Fruit fly (Drosophila melanogaster): ENCODE measurements around the gene His4r.
A peak's percentile ranks its signal among the peaks of the same experiment; 100 is the strongest.

His4r gene

dm6 chr3R:14654976-14655896 is 29.7 kb downstream of the His4r start (continued):
- peak; percentile 86 for TF ChIP-seq eyg (GFP tag; optimal IDR thresholded peaks at IDR 0.05)
- TF ChIP-seq kah (GFP tag; optimal IDR thresholded peaks at IDR 0.05), result peak; percentile 84
- peak in 1 of 2 experiments; percentile 70 for TF ChIP-seq Hr78 (GFP tag; optimal IDR thresholded peaks at IDR 0.05)
- peak; percentile 51 for TF ChIP-seq Sry-β (GFP tag; optimal IDR thresholded peaks at IDR 0.05)
- TF ChIP-seq CG14441 (GFP tag; IDR thresholded peaks at IDR 0.05), result peak; percentile 94
- no peak for TF ChIP-seq CG14860 (GFP tag; IDR thresholded peaks at IDR 0.05; ENCODE audit: partially characterized antibody)
- peak; percentile 86 to 93 for TF ChIP-seq Pdp1 (GFP tag; optimal IDR thresholded peaks at IDR 0.05)
- peak; percentile 88 for TF ChIP-seq CG4854 (GFP tag; optimal IDR thresholded peaks at IDR 0.05)
- TF ChIP-seq Ptx1 (GFP tag; IDR thresholded peaks at IDR 0.05), result peak; percentile 93
- TF ChIP-seq CG7987 (GFP tag; optimal IDR thresholded peaks at IDR 0.05), result peak; percentile 75
- TF ChIP-seq CG4820 (GFP tag; optimal IDR thresholded peaks at IDR 0.05), result peak; percentile 88
- TF ChIP-seq jumu (GFP tag; optimal IDR thresholded peaks at IDR 0.05), result peak; percentile 89
- peak; percentile 86 for TF ChIP-seq ase (GFP tag; IDR thresholded peaks at IDR 0.05)
- TF ChIP-seq CG17802 (tag; optimal IDR thresholded peaks at IDR 0.05), result peak; percentile 83
- peak; percentile 87 for TF ChIP-seq ap (GFP tag; IDR thresholded peaks at IDR 0.05)
- TF ChIP-seq slp2 (GFP tag; optimal IDR thresholded peaks at IDR 0.05), result peak; percentile 85
- no peak for TF ChIP-seq Dfd (GFP tag; optimal IDR thresholded peaks at IDR 0.05)
- peak; percentile 91 for TF ChIP-seq lbe (GFP tag; optimal IDR thresholded peaks at IDR 0.05)
- no peak; the same call in 1 of the 2 replicates for TF ChIP-seq GATAe (GFP tag; conservative IDR thresholded peaks at IDR 0.05)
- peak; percentile 95 for TF ChIP-seq CG18619 (GFP tag; optimal IDR thresholded peaks at IDR 0.05)
- TF ChIP-seq NC2α (GFP tag; optimal IDR thresholded peaks at IDR 0.05), result peak; percentile 89
- peak; percentile 60; the same call in 2 of the 3 replicates for TF ChIP-seq Doc3 (GFP tag; IDR thresholded peaks at IDR 0.05; ENCODE audit: partially characterized antibody)
- TF ChIP-seq CG4404 (GFP tag; IDR thresholded peaks at IDR 0.05), result peak; percentile 84
- peak; percentile 61 for TF ChIP-seq Ets97D (GFP tag; optimal IDR thresholded peaks at IDR 0.05)
- TF ChIP-seq Hr3 (GFP tag; optimal IDR thresholded peaks at IDR 0.05), result peak; percentile 87
- TF ChIP-seq CG43689 (GFP tag; IDR thresholded peaks at IDR 0.05), result peak; percentile 79
- TF ChIP-seq ranshi (GFP tag; IDR thresholded peaks at IDR 0.05), result peak; percentile 94
- peak; percentile 92 for TF ChIP-seq Hsf (GFP tag; optimal IDR thresholded peaks at IDR 0.05)
- peak; percentile 92 for TF ChIP-seq vfl (GFP tag; optimal IDR thresholded peaks at IDR 0.05)

dm6 chr3R:14655912-14656700 is 30.6 kb downstream of the His4r start:
- TF ChIP-seq CG3995 (GFP tag; optimal IDR thresholded peaks at IDR 0.05) (peak; percentile 89), chm (GFP tag; IDR thresholded peaks at IDR 0.05) (no peak), HLH4C (GFP tag; IDR thresholded peaks at IDR 0.05; ENCODE audit: partially characterized antibody) (0 out of 3 replicates have a peak, but pooled peaks have one; percentile 30), CG9609 (GFP tag; optimal IDR thresholded peaks at IDR 0.05) (no peak), CG9437 (GFP tag; optimal IDR thresholded peaks at IDR 0.05) (peak; percentile 92), D19B (GFP tag; optimal IDR thresholded peaks at IDR 0.05) (peak; percentile 90), CG10209 (GFP tag; optimal IDR thresholded peaks at IDR 0.05) (no peak), CG7786 (GFP tag; optimal IDR thresholded peaks at IDR 0.05) (peak; percentile 39), Med (GFP tag) (peak; percentile 85), Scr (GFP tag; IDR thresholded peaks at IDR 0.05; ENCODE audit: partially characterized antibody) (peak; percentile 7; the same call in 1 of the 2 replicates), D (optimal IDR thresholded peaks at IDR 0.05) (peak; percentile 70), D (GFP tag; optimal IDR thresholded peaks at IDR 0.05) (no peak), maf-S (GFP tag; optimal IDR thresholded peaks at IDR 0.05) (no peak), CG10147 (GFP tag; optimal IDR thresholded peaks at IDR 0.05) (peak; percentile 5), mld (GFP tag; IDR thresholded peaks at IDR 0.05; ENCODE audit: partially characterized antibody) (0 out of 3 replicates have a peak, but pooled peaks have one; percentile 18), grn (GFP tag; optimal IDR thresholded peaks at IDR 0.05) (peak; percentile 55), chinmo (GFP tag; IDR thresholded peaks at IDR 0.05; ENCODE audit: partially characterized antibody) (peak; percentile 69; the same call in 2 of the 4 replicates), tna (GFP tag; IDR thresholded peaks at IDR 0.05; ENCODE audit: partially characterized antibody) (0 out of 2 replicates have a peak, but pooled peaks have one; percentile 22)
